Fruit fly (Drosophila melanogaster): ENCODE results near the gene CG11756.

The CG11756 gene

dm6 chrX:11389494-11390447 lies 41.9 kb downstream of the CG11756 start (continued):
- TF ChIP-seq D19A (tag; optimal IDR thresholded peaks at IDR 0.05) = no peak
- TF ChIP-seq bsh (GFP tag; optimal IDR thresholded peaks at IDR 0.05) = peak in 1 of 2 experiments; percentile 43
- no peak for TF ChIP-seq pnt (GFP tag; optimal IDR thresholded peaks at IDR 0.05)
- no peak for TF ChIP-seq slbo (GFP tag; IDR thresholded peaks at IDR 0.05)
- TF ChIP-seq HLH3B (GFP tag; IDR thresholded peaks at IDR 0.05) = no peak
- TF ChIP-seq gfzf (GFP tag; optimal IDR thresholded peaks at IDR 0.05) = peak; percentile 66
- peak; percentile 86; the same call in 2 of the 3 replicates for TF ChIP-seq hb (GFP tag; IDR thresholded peaks at IDR 0.05; ENCODE audit: partially characterized antibody)
- TF ChIP-seq slp2 (GFP tag; optimal IDR thresholded peaks at IDR 0.05) = no peak
- TF ChIP-seq CG9609 (GFP tag; optimal IDR thresholded peaks at IDR 0.05) = no peak
- TF ChIP-seq bbx (GFP tag; IDR thresholded peaks at IDR 0.05; ENCODE audit: partially characterized antibody) = peak; percentile 81
- TF ChIP-seq Opbp (GFP tag; IDR thresholded peaks at IDR 0.05; ENCODE audit: partially characterized antibody) = peak; percentile 77; the same call in 2 of the 3 replicates
- no peak for TF ChIP-seq B-H2 (GFP tag; optimal IDR thresholded peaks at IDR 0.05)
- no peak for TF ChIP-seq pan (optimal IDR thresholded peaks at IDR 0.05)
- no peak for TF ChIP-seq pan (GFP tag; optimal IDR thresholded peaks at IDR 0.05 in 1 of 2, IDR thresholded peaks at IDR 0.05 in 1 of 2)
- TF ChIP-seq Taf1 (GFP tag; IDR thresholded peaks at IDR 0.05) = no peak
- no peak for TF ChIP-seq CG12155 (GFP tag; optimal IDR thresholded peaks at IDR 0.05)
- peak; percentile 65; the same call in 1 of the 3 replicates for TF ChIP-seq mld (GFP tag; IDR thresholded peaks at IDR 0.05; ENCODE audit: partially characterized antibody)
- TF ChIP-seq CG12391 (tag; optimal IDR thresholded peaks at IDR 0.05) = no peak
- no peak for TF ChIP-seq CG14014 (GFP tag; IDR thresholded peaks at IDR 0.05)
- TF ChIP-seq crol (GFP tag; IDR thresholded peaks at IDR 0.05) = 0 out of 2 replicates have a peak, but pooled peaks have one; percentile 37
- TF ChIP-seq CG6765 (GFP tag; optimal IDR thresholded peaks at IDR 0.05) = no peak
- no peak for TF ChIP-seq CG3726 (GFP tag; IDR thresholded peaks at IDR 0.05)
- no peak for TF ChIP-seq CG4854 (GFP tag; optimal IDR thresholded peaks at IDR 0.05)
- peak; percentile 20 for TF ChIP-seq CrebB (tag; optimal IDR thresholded peaks at IDR 0.05)
- TF ChIP-seq lbe (GFP tag; optimal IDR thresholded peaks at IDR 0.05) = peak; percentile 9
- peak; percentile 49 for TF ChIP-seq Lhr (GFP tag; optimal IDR thresholded peaks at IDR 0.05)
- no peak for TF ChIP-seq luna (GFP tag; optimal IDR thresholded peaks at IDR 0.05)
- peak; percentile 60; the same call in 1 of the 2 replicates for TF ChIP-seq stc (GFP tag; IDR thresholded peaks at IDR 0.05)
- TF ChIP-seq Rfx (GFP tag; IDR thresholded peaks at IDR 0.05) = peak; percentile 9; the same call in 1 of the 2 replicates
- TF ChIP-seq Nf-YB (GFP tag; optimal IDR thresholded peaks at IDR 0.05) = no peak
- TF ChIP-seq kni (GFP tag; optimal IDR thresholded peaks at IDR 0.05) = peak; percentile 23
- no peak for TF ChIP-seq pho (GFP tag; optimal IDR thresholded peaks at IDR 0.05)
- TF ChIP-seq ewg (GFP tag; optimal IDR thresholded peaks at IDR 0.05) = no peak
- peak in 1 of 2 experiments; percentile 7 for TF ChIP-seq Pdp1 (GFP tag; optimal IDR thresholded peaks at IDR 0.05)
- no peak for TF ChIP-seq toy (GFP tag; IDR thresholded peaks at IDR 0.05)
- peak; percentile 2 for TF ChIP-seq zen (tag; optimal IDR thresholded peaks at IDR 0.05)
- no peak for TF ChIP-seq fd64A (GFP tag; optimal IDR thresholded peaks at IDR 0.05)
- TF ChIP-seq CG17568 (GFP tag; optimal IDR thresholded peaks at IDR 0.05) = no peak
- peak; percentile 76 for TF ChIP-seq yki (optimal IDR thresholded peaks at IDR 0.05)
- TF ChIP-seq Elba2 (GFP tag; optimal IDR thresholded peaks at IDR 0.05) = no peak
- TF ChIP-seq CG11085 (GFP tag; IDR thresholded peaks at IDR 0.05) = no peak
- TF ChIP-seq CG11247 (GFP tag; IDR thresholded peaks at IDR 0.05) = no peak
- TF ChIP-seq Hmr (GFP tag; optimal IDR thresholded peaks at IDR 0.05) = peak; percentile 13
